Worm (Caenorhabditis elegans) whole organism, L4 larva: ENCODE measurements around the gene pup-2.

Source experiments
- D1046.2 ChIP-seq: fragments of 200-800 bp; sonication (Bioruptor generic); IDR thresholded peaks from 2 replicates; pipeline ENCODE4 v1.3.6; 2022; ENCODE audit warnings: missing genetic modification characterization, missing compliant biosample characterization
- lir-3 ChIP-seq: sonication (generic microtip); optimal IDR thresholded peaks from 2 replicates; lab custom pipeline; 2016; ENCODE audit warnings: mild to moderate bottlenecking, missing genetic modification characterization, missing compliant biosample characterization

DNA sequence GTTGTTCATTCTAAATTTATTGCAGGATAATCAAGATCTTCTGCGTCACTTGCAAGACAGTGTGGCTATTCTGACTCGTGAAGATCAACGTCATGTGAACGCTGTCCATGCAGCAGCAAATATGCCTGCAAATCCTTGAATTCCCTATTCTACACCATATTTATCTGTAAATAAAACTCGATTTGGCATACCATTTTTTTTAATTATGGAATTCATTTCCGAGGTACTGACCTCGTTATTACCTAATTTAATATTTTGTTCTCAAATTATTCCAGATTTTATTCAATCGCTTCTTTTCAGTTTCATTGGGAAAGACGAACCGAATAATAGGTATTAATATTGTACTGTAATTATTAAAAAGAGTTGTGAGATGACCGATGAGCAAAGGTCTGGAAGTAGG, 12.1 kb upstream of the pup-2 start, which contains the start of gene cid-1:
- TF ChIP-seq lir-3 (tag; lab: Kevin White, UChicago) (no peak), D1046.2 (no peak)
